Worm (Caenorhabditis elegans): Measurements from ENCODE around the gene T24D5.6.

The T24D5.6 gene

ce11 chrX:12627797-12628196, 24.4 kb downstream of the T24D5.6 start:
- TF ChIP-seq him-1 (tag; optimal IDR thresholded peaks at IDR 0.05): no peak
- no peak for TF ChIP-seq W03F9.2 (tag; optimal IDR thresholded peaks at IDR 0.05)
- no peak for TF ChIP-seq dao-5 (tag; optimal IDR thresholded peaks at IDR 0.05)

ce11 chrX:12629257-12629656, 25.8 kb downstream of the T24D5.6 start:
- TF ChIP-seq dao-5 (tag; optimal IDR thresholded peaks at IDR 0.05) (no peak), him-1 (tag; optimal IDR thresholded peaks at IDR 0.05) (peak; percentile 71), W03F9.2 (tag; optimal IDR thresholded peaks at IDR 0.05) (no peak)

DNA sequence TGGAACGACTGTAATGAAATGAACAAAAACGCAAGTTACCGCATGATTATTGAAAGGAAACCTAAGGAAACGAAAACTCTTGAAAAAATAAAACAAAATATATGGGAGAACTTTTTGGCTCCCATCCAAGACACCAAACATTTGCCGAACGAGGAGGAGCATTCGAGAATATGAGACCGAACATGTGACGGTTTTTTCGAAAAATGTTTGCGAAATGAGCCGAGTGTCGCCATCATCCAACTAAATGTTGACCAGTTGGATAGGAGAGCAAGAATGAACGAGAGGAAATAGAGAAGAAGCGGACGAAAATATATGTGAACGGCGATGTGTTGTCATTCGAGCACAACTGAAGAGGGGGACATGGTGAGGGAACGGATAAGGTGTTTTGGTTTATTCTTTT, 26.6 kb downstream of the T24D5.6 start:
- TF ChIP-seq him-1 (tag; optimal IDR thresholded peaks at IDR 0.05) (no peak), dao-5 (tag; optimal IDR thresholded peaks at IDR 0.05) (no peak), W03F9.2 (tag; optimal IDR thresholded peaks at IDR 0.05) (no peak)

DNA sequence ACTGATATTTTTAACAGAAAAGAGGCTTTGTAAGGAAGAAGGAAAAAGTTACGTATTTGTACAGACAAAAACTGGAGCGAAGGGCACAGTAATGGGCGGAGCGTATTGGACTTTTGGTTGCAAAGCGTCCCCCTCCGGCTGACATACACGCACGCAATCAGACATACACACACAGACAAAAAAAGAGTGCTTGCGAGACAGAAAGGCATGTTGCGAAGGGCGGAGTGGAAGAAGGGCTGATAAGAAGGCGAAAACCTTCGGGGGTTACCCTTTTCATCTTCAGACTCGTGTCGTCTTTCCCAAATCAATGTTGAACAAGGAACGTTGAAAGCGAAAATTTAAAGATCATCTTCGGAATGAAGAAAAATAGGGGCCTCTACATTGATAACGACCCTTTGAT, 27.1 kb downstream of the T24D5.6 start:
- peak; percentile 22 for TF ChIP-seq W03F9.2 (tag; optimal IDR thresholded peaks at IDR 0.05)
- no peak for TF ChIP-seq dao-5 (tag; optimal IDR thresholded peaks at IDR 0.05)

- TF ChIP-seq W03F9.2 (tag; optimal IDR thresholded peaks at IDR 0.05): no peak
- no peak for TF ChIP-seq him-1 (tag; optimal IDR thresholded peaks at IDR 0.05)
- TF ChIP-seq dao-5 (tag; optimal IDR thresholded peaks at IDR 0.05): no peak
Observed at ce11 chrX:12631446-12631845, 28.0 kb downstream of the T24D5.6 start.

DNA sequence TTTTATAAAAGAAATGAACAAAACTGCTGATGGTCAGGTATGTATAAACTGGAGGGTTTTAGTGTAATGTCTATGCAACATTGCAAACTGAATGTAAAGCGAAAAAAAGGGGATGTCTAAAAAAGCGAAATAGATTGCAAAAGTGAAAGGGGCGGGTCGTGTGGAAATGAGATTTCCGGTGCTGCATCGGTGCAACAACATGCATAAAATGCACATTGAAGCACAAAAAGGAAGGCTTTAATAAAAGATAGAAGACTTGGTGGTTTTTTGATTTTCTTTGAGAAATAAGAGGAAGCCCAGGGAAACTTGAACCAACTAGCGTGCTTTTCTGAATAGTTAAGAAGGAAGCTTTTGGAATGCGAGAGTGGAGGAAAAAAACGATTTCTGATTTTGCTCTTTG, 29.2 kb downstream of the T24D5.6 start:
- TF ChIP-seq him-1 (tag; optimal IDR thresholded peaks at IDR 0.05) (no peak), W03F9.2 (tag; optimal IDR thresholded peaks at IDR 0.05) (no peak), dao-5 (tag; optimal IDR thresholded peaks at IDR 0.05) (no peak)

- TF ChIP-seq dao-5 (tag; optimal IDR thresholded peaks at IDR 0.05): no peak
- TF ChIP-seq him-1 (tag; optimal IDR thresholded peaks at IDR 0.05): no peak
- no peak for TF ChIP-seq W03F9.2 (tag; optimal IDR thresholded peaks at IDR 0.05)
Observed at ce11 chrX:12633862-12634404, 30.5 kb downstream of the T24D5.6 start, which contains the start of gene ivns-1. ivns-1 (minus strand) TSS chrX:12634354.

- no peak for TF ChIP-seq him-1 (tag; optimal IDR thresholded peaks at IDR 0.05)
- peak; percentile 50 for TF ChIP-seq W03F9.2 (tag; optimal IDR thresholded peaks at IDR 0.05)
- TF ChIP-seq dao-5 (tag; optimal IDR thresholded peaks at IDR 0.05): no peak
Observed at ce11 chrX:12635010-12635409, 31.6 kb downstream of the T24D5.6 start.

DNA sequence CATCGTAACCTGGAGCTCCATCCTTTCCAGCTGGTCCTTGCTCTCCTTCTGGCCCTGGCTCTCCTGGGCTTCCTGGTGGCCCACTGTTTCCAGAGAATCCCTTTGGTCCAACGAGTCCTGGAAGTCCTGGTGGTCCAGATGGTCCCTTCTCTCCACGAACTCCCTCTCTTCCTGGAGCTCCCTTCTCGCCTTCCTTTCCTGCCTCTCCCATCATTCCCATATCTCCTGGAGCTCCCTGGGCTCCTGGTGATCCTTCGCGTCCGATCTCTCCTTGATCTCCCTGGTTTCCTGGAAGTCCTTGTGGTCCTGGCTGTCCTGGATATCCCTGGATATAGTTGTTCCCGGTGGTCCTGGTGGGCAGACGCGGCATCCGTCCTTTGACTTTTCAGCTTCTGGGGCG, 32.8 kb downstream of the T24D5.6 start:
- TF ChIP-seq W03F9.2 (tag; optimal IDR thresholded peaks at IDR 0.05) (no peak), him-1 (tag; optimal IDR thresholded peaks at IDR 0.05) (no peak), dao-5 (tag; optimal IDR thresholded peaks at IDR 0.05) (no peak)

DNA sequence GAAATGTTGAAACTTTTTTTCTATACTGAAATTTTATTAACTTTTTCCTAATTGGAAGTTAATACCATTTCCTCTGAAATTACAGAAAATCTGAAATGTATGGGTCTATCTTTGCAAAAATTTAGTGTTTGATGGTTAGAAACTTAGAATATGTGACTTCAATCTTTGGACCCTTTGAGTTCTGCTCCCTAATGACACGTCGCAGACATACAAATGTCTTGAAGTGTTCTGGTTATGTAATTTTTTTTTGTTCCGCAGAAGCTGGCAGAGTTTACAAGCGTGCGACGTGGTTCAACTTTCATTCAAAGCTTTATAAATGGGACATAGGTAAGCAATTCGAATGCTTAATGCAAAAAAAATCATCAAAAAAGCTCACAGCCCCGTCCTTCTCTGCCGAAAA, 34.6 kb downstream of the T24D5.6 start:
- no peak for TF ChIP-seq W03F9.2 (tag; optimal IDR thresholded peaks at IDR 0.05)
- no peak for TF ChIP-seq dao-5 (tag; optimal IDR thresholded peaks at IDR 0.05)
- TF ChIP-seq him-1 (tag; optimal IDR thresholded peaks at IDR 0.05): no peak

DNA sequence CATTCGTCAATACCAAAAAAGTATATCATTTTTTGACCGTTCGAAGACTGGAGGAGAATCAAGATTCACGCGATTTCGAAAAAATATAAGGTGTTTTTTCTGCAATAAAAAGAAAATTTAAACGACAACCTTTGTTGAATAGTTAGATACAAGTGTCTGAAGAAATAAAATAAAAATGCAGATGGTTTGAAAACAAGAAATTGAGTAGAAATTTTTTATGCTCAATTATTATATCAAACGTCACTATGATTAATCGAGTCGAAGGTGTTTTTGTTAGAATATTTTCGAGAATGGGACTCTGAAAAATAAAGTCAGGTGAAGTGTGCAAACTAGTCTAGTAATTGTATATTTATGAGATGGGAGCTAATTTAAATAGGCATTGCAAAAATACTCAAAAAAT, 37.0 kb downstream of the T24D5.6 start, which contains the start of gene R09A8.5:
TSS of gene R09A8.5 (minus strand) at position 101 of the 400 bp plus-strand sequence.
- TF ChIP-seq dao-5 (tag; optimal IDR thresholded peaks at IDR 0.05) (no peak), him-1 (tag; optimal IDR thresholded peaks at IDR 0.05) (no peak), W03F9.2 (tag; optimal IDR thresholded peaks at IDR 0.05) (no peak)

DNA sequence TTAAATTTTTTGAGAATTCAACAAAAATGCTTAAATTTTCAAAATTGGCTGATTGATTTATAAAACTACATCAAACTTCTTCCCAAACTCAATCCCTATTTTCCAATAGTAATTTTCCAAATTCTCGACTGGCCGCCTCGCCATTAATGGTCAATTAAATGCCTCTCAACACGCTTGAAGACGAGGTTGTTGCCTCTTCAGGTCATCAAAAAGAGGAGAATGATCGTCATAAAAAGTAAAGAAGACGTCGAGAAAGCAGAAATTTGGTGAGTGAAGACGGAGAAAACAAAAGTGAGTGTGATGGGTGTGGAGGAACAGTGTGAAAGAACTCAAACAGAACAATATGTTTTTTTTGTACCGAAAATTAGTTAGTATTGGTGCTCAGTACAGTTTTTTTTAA, 37.5 kb downstream of the T24D5.6 start:
- TF ChIP-seq W03F9.2 (tag; optimal IDR thresholded peaks at IDR 0.05) (no peak), him-1 (tag; optimal IDR thresholded peaks at IDR 0.05) (no peak), dao-5 (tag; optimal IDR thresholded peaks at IDR 0.05) (no peak)

DNA sequence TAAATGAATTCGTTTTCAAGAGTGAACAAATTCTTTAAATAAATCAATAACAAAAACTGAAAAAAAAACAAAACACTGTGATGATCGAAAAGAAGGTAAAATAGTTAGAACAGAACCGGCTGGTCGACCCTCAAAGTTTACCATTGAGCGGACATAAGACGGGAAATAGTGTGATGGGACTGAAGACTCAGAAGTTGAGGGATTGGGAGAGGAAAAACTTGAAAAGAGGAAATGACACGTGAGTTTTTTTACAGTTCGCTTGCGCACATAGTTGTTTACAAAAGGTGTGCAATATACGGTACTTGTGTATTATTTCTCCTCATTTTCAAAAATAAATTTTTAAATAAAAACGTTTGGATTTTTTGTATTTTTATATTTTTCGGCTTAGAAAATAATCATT, 39.5 kb downstream of the T24D5.6 start:
- no peak for TF ChIP-seq him-1 (tag; optimal IDR thresholded peaks at IDR 0.05)
- TF ChIP-seq W03F9.2 (tag; optimal IDR thresholded peaks at IDR 0.05): no peak
- TF ChIP-seq dao-5 (tag; optimal IDR thresholded peaks at IDR 0.05): no peak

- TF ChIP-seq W03F9.2 (tag; optimal IDR thresholded peaks at IDR 0.05): no peak
- TF ChIP-seq him-1 (tag; optimal IDR thresholded peaks at IDR 0.05): no peak
- no peak for TF ChIP-seq dao-5 (tag; optimal IDR thresholded peaks at IDR 0.05)
Observed at ce11 chrX:12645846-12646245, 42.4 kb downstream of the T24D5.6 start.

ce11 chrX:12646546-12647167, 43.2 kb downstream of the T24D5.6 start, which contains the start of gene zmp-5:
zmp-5 (plus strand) TSS chrX:12647117.
- no peak for TF ChIP-seq dao-5 (tag; optimal IDR thresholded peaks at IDR 0.05)
